Worm (Caenorhabditis elegans): ENCODE data around the gene sre-2.

- TF ChIP-seq klf-2 (GFP tag; conservative IDR thresholded peaks at IDR 0.05) (no peak), flt-1 (GFP tag; IDR thresholded peaks at IDR 0.05) (no peak), tab-1 (GFP tag; IDR thresholded peaks at IDR 0.05) (no peak), ref-1 (GFP tag; conservative IDR thresholded peaks at IDR 0.05) (no peak), ztf-29 (GFP tag; IDR thresholded peaks at IDR 0.05) (no peak), ztf-23 (GFP tag; IDR thresholded peaks at IDR 0.05) (no peak), med-1 (GFP tag; optimal IDR thresholded peaks at IDR 0.05; ENCODE audit: insufficient read depth) (no peak)
Measured at ce11 chrII:8127794-8128193, 25.9 kb upstream of the sre-2 start.
